Fruit fly (Drosophila melanogaster): ENCODE results near the gene Tmf.

The Tmf gene

DNA sequence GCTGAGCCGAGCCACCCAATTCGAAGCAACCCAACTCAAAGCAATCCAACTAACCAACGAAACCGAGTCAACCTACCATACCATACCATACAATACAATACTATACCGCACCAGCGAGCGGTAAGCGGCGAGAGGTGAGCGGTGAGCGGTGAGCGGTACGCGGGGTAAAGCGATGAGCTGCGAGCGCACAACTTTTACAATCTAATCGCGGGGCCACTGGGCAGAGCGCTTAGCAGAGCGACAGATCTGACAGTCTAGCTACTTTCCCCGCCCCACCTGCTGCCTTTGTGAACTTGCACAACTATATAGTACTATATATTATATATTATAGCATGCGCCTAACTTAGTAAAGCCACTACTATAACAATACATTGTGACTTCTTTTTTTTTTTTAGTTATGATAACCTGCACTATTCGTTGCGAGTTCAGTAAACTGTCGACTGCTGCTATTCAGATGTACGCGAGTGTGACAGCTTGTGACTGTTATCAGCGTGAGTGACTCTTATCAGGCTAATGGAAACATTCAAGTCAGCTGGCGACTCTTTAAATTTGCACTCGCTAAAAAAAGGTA is 43.3 kb upstream of the Tmf start (continued):
- no peak for TF ChIP-seq chn (GFP tag; optimal IDR thresholded peaks at IDR 0.05)
- TF ChIP-seq D19A (tag; optimal IDR thresholded peaks at IDR 0.05), result no peak
- no peak for TF ChIP-seq ewg (GFP tag; optimal IDR thresholded peaks at IDR 0.05)
- peak; percentile 49; the same call in 1 of the 2 replicates for TF ChIP-seq Awh (GFP tag; IDR thresholded peaks at IDR 0.05)
- TF ChIP-seq CG7357 (GFP tag; IDR thresholded peaks at IDR 0.05), result no peak
- TF ChIP-seq jigr1 (GFP tag; IDR thresholded peaks at IDR 0.05), result no peak
- no peak for TF ChIP-seq Atf-2 (GFP tag; optimal IDR thresholded peaks at IDR 0.05)
- TF ChIP-seq lola (GFP tag; optimal IDR thresholded peaks at IDR 0.05), result peak in 1 of 3 experiments; percentile 11
- TF ChIP-seq pzg (GFP tag; optimal IDR thresholded peaks at IDR 0.05), result peak; percentile 6
- no peak for TF ChIP-seq CG3726 (GFP tag; IDR thresholded peaks at IDR 0.05)
- no peak for TF ChIP-seq ase (GFP tag; IDR thresholded peaks at IDR 0.05)
- TF ChIP-seq CG15601 (tag; optimal IDR thresholded peaks at IDR 0.05), result no peak
- no peak for TF ChIP-seq zfh1 (GFP tag; IDR thresholded peaks at IDR 0.05)
- peak; percentile 68 for TF ChIP-seq rib (GFP tag; IDR thresholded peaks at IDR 0.05)
- TF ChIP-seq CG4404 (GFP tag; IDR thresholded peaks at IDR 0.05), result no peak
- TF ChIP-seq grau (tag; optimal IDR thresholded peaks at IDR 0.05), result peak; percentile 38
- peak; percentile 27 for TF ChIP-seq Hr3 (GFP tag; optimal IDR thresholded peaks at IDR 0.05)
- TF ChIP-seq B-H2 (GFP tag; optimal IDR thresholded peaks at IDR 0.05), result peak; percentile 20
- TF ChIP-seq CG17385 (GFP tag; optimal IDR thresholded peaks at IDR 0.05), result no peak
- no peak for TF ChIP-seq wek (GFP tag; optimal IDR thresholded peaks at IDR 0.05)
- no peak for TF ChIP-seq sqz (GFP tag; optimal IDR thresholded peaks at IDR 0.05)
- no peak for TF ChIP-seq hth (optimal IDR thresholded peaks at IDR 0.05)
- peak; percentile 40 for TF ChIP-seq phol (tag; optimal IDR thresholded peaks at IDR 0.05)
- TF ChIP-seq abd-A (tag; optimal IDR thresholded peaks at IDR 0.05), result peak; percentile 28
- no peak for TF ChIP-seq Dfd (GFP tag; optimal IDR thresholded peaks at IDR 0.05)
- TF ChIP-seq org-1 (GFP tag; optimal IDR thresholded peaks at IDR 0.05), result no peak
- TF ChIP-seq CG13123 (GFP tag; optimal IDR thresholded peaks at IDR 0.05), result no peak
- no peak for TF ChIP-seq CG9797 (GFP tag; optimal IDR thresholded peaks at IDR 0.05)
- no peak for TF ChIP-seq Hr39 (optimal IDR thresholded peaks at IDR 0.05)
- TF ChIP-seq jumu (GFP tag; optimal IDR thresholded peaks at IDR 0.05), result no peak
- no peak for TF ChIP-seq onecut (GFP tag; IDR thresholded peaks at IDR 0.05)
- TF ChIP-seq CG3065 (GFP tag; optimal IDR thresholded peaks at IDR 0.05), result no peak
- TF ChIP-seq fru (optimal IDR thresholded peaks at IDR 0.05), result no peak
- peak; percentile 23; the same call in 1 of the 2 replicates for TF ChIP-seq Bgb (GFP tag; IDR thresholded peaks at IDR 0.05; ENCODE audit: partially characterized antibody)
- TF ChIP-seq vfl (GFP tag; optimal IDR thresholded peaks at IDR 0.05), result no peak
- peak in 1 of 2 experiments; percentile 15 for TF ChIP-seq eve (GFP tag; optimal IDR thresholded peaks at IDR 0.05)
- TF ChIP-seq Fer1 (GFP tag; optimal IDR thresholded peaks at IDR 0.05), result peak; percentile 67
- no peak for TF ChIP-seq CG5245 (GFP tag; optimal IDR thresholded peaks at IDR 0.05)
- no peak for TF ChIP-seq CG9609 (GFP tag; optimal IDR thresholded peaks at IDR 0.05)
- no peak for TF ChIP-seq Elba2 (GFP tag; optimal IDR thresholded peaks at IDR 0.05)
- peak; percentile 48 for TF ChIP-seq CG6689 (GFP tag; IDR thresholded peaks at IDR 0.05)
- peak; percentile 23 for TF ChIP-seq CG7928 (GFP tag; optimal IDR thresholded peaks at IDR 0.05)
- TF ChIP-seq pho (GFP tag; optimal IDR thresholded peaks at IDR 0.05), result peak; percentile 8
- TF ChIP-seq CG1832 (GFP tag; optimal IDR thresholded peaks at IDR 0.05), result no peak
- peak; percentile 36 for TF ChIP-seq ftz-f1 (GFP tag; optimal IDR thresholded peaks at IDR 0.05)
- TF ChIP-seq CG6791 (GFP tag; IDR thresholded peaks at IDR 0.05; ENCODE audit: partially characterized antibody), result no peak
- 0 out of 3 replicates have a peak, but pooled peaks have one; percentile 24 for TF ChIP-seq otp (GFP tag; IDR thresholded peaks at IDR 0.05)
- no peak for TF ChIP-seq klu (GFP tag; IDR thresholded peaks at IDR 0.05)
- TF ChIP-seq CG11085 (GFP tag; IDR thresholded peaks at IDR 0.05), result no peak
- no peak for TF ChIP-seq h (optimal IDR thresholded peaks at IDR 0.05)
- no peak for TF ChIP-seq NC2α (GFP tag; optimal IDR thresholded peaks at IDR 0.05)
- TF ChIP-seq fd96Cb (tag; optimal IDR thresholded peaks at IDR 0.05), result peak; percentile 27
- TF ChIP-seq Hsf (GFP tag; optimal IDR thresholded peaks at IDR 0.05), result no peak

Measured in whole organism, embryonic.